Worm (Caenorhabditis elegans): ENCODE data around the gene F15E6.4.

DNA sequence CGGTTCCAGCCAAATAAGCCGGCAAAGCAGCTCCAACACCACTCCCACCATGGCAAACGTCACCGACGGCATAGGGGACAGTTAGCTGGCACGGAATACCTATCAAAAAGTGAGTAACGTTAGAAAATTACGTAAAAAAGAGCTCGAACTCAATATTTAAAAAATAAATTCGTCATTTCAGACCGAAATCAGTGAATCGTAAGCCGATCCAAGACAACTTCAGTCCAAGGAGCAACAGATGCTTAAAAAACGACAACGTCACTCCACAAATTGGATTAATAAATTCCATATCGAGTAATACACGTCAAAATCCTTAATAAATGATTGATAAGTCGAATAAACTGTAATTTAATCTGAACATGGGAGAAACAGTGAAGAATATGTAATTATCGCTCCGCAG, 15.0 kb downstream of the F15E6.4 start:
- TF ChIP-seq tbx-7 (tag; optimal IDR thresholded peaks at IDR 0.05): no peak
- TF ChIP-seq ceh-22 (tag; optimal IDR thresholded peaks at IDR 0.05): no peak
- no peak for TF ChIP-seq pha-4 (tag; optimal IDR thresholded peaks at IDR 0.05)
- no peak for TF ChIP-seq ceh-9 (tag; optimal IDR thresholded peaks at IDR 0.05)
- TF ChIP-seq ceh-48 (tag; optimal IDR thresholded peaks at IDR 0.05): no peak
- no peak for TF ChIP-seq F13H6.1 (tag; optimal IDR thresholded peaks at IDR 0.05)

Data from whole organism, late embryonic.